Worm (Caenorhabditis elegans) whole organism, mixed stage, embryonic: ENCODE data around the gene degt-1.

Experiments
- elt-1 ChIP-seq: sonication (generic microtip); optimal IDR thresholded peaks from 2 replicates; lab custom pipeline; 2017; ENCODE audit warnings: missing genetic modification characterization, mild to moderate bottlenecking, missing compliant biosample characterization, antibody characterized with exemption, moderate library complexity, borderline replicate concordance; ENCODE audit not compliant: insufficient read depth
- elt-3 ChIP-seq: fragments of 150-350 bp; optimal IDR thresholded peaks from 2 replicates; lab custom pipeline; 2014; ENCODE audit warnings: missing biosample characterization, missing genetic modification characterization
- hlh-1 ChIP-seq: fragments of 150-350 bp; optimal IDR thresholded peaks from 2 replicates; lab custom pipeline; 2014; ENCODE audit warnings: missing biosample characterization, missing genetic modification reagents, missing genetic modification characterization
- mls-2 ChIP-seq: sonication (generic microtip); optimal IDR thresholded peaks from 2 replicates; lab custom pipeline; 2016; ENCODE audit warnings: mild to moderate bottlenecking, missing genetic modification characterization, moderate library complexity, missing compliant biosample characterization
- nhr-12 ChIP-seq: fragments of 150-350 bp; optimal IDR thresholded peaks from 2 replicates; lab custom pipeline; 2014; ENCODE audit warnings: missing biosample characterization, missing genetic modification characterization
- nhr-237 ChIP-seq: fragments of 150-350 bp; optimal IDR thresholded peaks from 2 replicates; lab custom pipeline; 2014; ENCODE audit warnings: missing biosample characterization, missing genetic modification characterization
- nhr-28 ChIP-seq: fragments of 150-350 bp; optimal IDR thresholded peaks from 2 replicates; lab custom pipeline; 2014; ENCODE audit warnings: missing biosample characterization, missing genetic modification characterization
- pha-4 ChIP-seq: fragments of 150-350 bp; optimal IDR thresholded peaks from 2 replicates; lab custom pipeline; 2018; ENCODE audit warnings: missing biosample characterization, missing genetic modification reagents, missing genetic modification characterization
- snpc-4 ChIP-seq: fragments of 150-350 bp; optimal IDR thresholded peaks from 2 replicates; lab custom pipeline; 2014; ENCODE audit warnings: missing biosample characterization, missing genetic modification characterization
- unc-39 ChIP-seq: fragments of 150-350 bp; optimal IDR thresholded peaks from 2 replicates; lab custom pipeline; 2014; ENCODE audit warnings: missing biosample characterization, missing genetic modification characterization

- TF ChIP-seq nhr-28 (no peak), unc-39 (tag; lab: Kevin White, UChicago) (no peak), snpc-4 (tag; lab: Kevin White, UChicago) (no peak), elt-1 (tag; lab: Kevin White, UChicago) (no peak), elt-3 (tag; lab: Kevin White, UChicago) (no peak), nhr-237 (tag; lab: Kevin White, UChicago) (no peak), mls-2 (tag; lab: Kevin White, UChicago) (no peak), nhr-12 (tag; lab: Kevin White, UChicago) (no peak), hlh-1 (no peak), pha-4 (no peak)
Observed at ce11 chrV:10568496-10568895, 28.4 kb downstream of the degt-1 start.
